Worm (Caenorhabditis elegans) whole organism, young adult: ENCODE data around the gene cyp-25A2.

ENCODE experiments used
- B0261.1 ChIP-seq: sonication (generic microtip); optimal IDR thresholded peaks from 2 replicates; lab custom pipeline; 2016; ENCODE audit warnings: mild to moderate bottlenecking, missing genetic modification characterization, moderate library complexity, missing compliant biosample characterization
- B0336.3 ChIP-seq: fragments of 200-800 bp; sonication (Bioruptor generic); IDR thresholded peaks from 2 replicates; pipeline ENCODE4 v1.3.6; 2022; ENCODE audit warnings: missing genetic modification characterization, missing compliant biosample characterization
- C06A6.2 ChIP-seq: fragments of 200-800 bp; sonication (Bioruptor generic); conservative IDR thresholded peaks from 2 replicates; pipeline ENCODE4 v1.3.6; 2022; ENCODE audit warnings: missing genetic modification characterization, missing compliant biosample characterization
- C17E4.6 ChIP-seq: fragments of 200-800 bp; sonication (Bioruptor generic); IDR thresholded peaks from 2 replicates; pipeline ENCODE4 v1.3.6; 2022; ENCODE audit warnings: missing genetic modification reagents, missing genetic modification characterization, missing compliant biosample characterization
- F33H1.4 ChIP-seq: fragments of 200-800 bp; sonication (Bioruptor generic); IDR thresholded peaks from 2 replicates; pipeline ENCODE4 v1.3.6; 2022; ENCODE audit warnings: missing genetic modification reagents, missing genetic modification characterization, missing compliant biosample characterization
- F37B4.10 ChIP-seq: fragments of 200-800 bp; sonication (Bioruptor generic); IDR thresholded peaks from 2 replicates; pipeline ENCODE4 v1.3.6; 2022; ENCODE audit warnings: missing genetic modification characterization, missing compliant biosample characterization
- F49E8.2 ChIP-seq: sonication (generic microtip); optimal IDR thresholded peaks from 3 replicates; lab custom pipeline; 2017; ENCODE audit warnings: missing genetic modification characterization, mild to moderate bottlenecking, missing compliant biosample characterization, antibody characterized with exemption, moderate library complexity; ENCODE audit not compliant: insufficient read depth
- F57A8.1 ChIP-seq: fragments of 200-800 bp; sonication (Bioruptor generic); optimal IDR thresholded peaks from 2 replicates; lab custom pipeline; 2018; ENCODE audit warnings: mild to moderate bottlenecking, missing genetic modification characterization, moderate library complexity, missing compliant biosample characterization
- F57C9.4 ChIP-seq: sonication (generic microtip); optimal IDR thresholded peaks from 2 replicates; lab custom pipeline; 2017; ENCODE audit warnings: mild to moderate bottlenecking, missing genetic modification characterization, missing compliant biosample characterization
- K11D2.4 ChIP-seq: fragments of 200-800 bp; sonication (Bioruptor generic); IDR thresholded peaks from 2 replicates; pipeline ENCODE4 v1.3.6; 2022; ENCODE audit warnings: missing genetic modification reagents, missing genetic modification characterization, missing compliant biosample characterization
- T07F8.4 ChIP-seq: sonication (generic microtip); optimal IDR thresholded peaks from 2 replicates; lab custom pipeline; 2016; ENCODE audit warnings: mild to moderate bottlenecking, missing genetic modification characterization, moderate library complexity, missing compliant biosample characterization
- Y53G8AR.9 ChIP-seq: fragments of 200-800 bp; sonication (Bioruptor generic); conservative IDR thresholded peaks from 2 replicates; pipeline ENCODE4 v1.3.6; 2022; ENCODE audit warnings: missing genetic modification reagents, missing genetic modification characterization, missing compliant biosample characterization
- atf-7 ChIP-seq: sonication (generic microtip); optimal IDR thresholded peaks from 2 replicates; lab custom pipeline; 2017; ENCODE audit warnings: mild to moderate bottlenecking, missing genetic modification characterization, missing compliant biosample characterization
- athp-1 ChIP-seq: sonication (generic microtip); optimal IDR thresholded peaks from 2 replicates; lab custom pipeline; 2017; ENCODE audit warnings: mild to moderate bottlenecking, missing genetic modification characterization, missing compliant biosample characterization
- ccch-3 ChIP-seq: fragments of 200-800 bp; sonication (Bioruptor generic); optimal IDR thresholded peaks from 2 replicates; lab custom pipeline; 2018; ENCODE audit warnings: mild to moderate bottlenecking, missing genetic modification characterization, missing compliant biosample characterization
- ceh-40 ChIP-seq: fragments of 200-800 bp; sonication (Bioruptor generic); IDR thresholded peaks from 2 replicates; pipeline ENCODE4 v1.3.6; 2022; ENCODE audit warnings: missing genetic modification characterization, missing compliant biosample characterization
- ceh-91 ChIP-seq: fragments of 200-800 bp; sonication (Bioruptor generic); IDR thresholded peaks from 2 replicates; pipeline ENCODE4 v1.3.6; 2022; ENCODE audit warnings: missing genetic modification reagents, missing genetic modification characterization, missing compliant biosample characterization
- chd-7 ChIP-seq: sonication (generic microtip); optimal IDR thresholded peaks from 2 replicates; lab custom pipeline; 2016; ENCODE audit warnings: mild to moderate bottlenecking, missing genetic modification characterization, moderate library complexity, missing compliant biosample characterization
- dpff-1 ChIP-seq: sonication (generic microtip); optimal IDR thresholded peaks from 2 replicates; lab custom pipeline; 2017; ENCODE audit warnings: mild to moderate bottlenecking, missing genetic modification characterization, missing compliant biosample characterization
- efl-1 ChIP-seq: fragments of 150-350 bp; optimal IDR thresholded peaks from 2 replicates; lab custom pipeline; 2014; ENCODE audit warnings: missing biosample characterization, missing genetic modification reagents, missing genetic modification characterization
- egl-44 ChIP-seq: fragments of 200-800 bp; sonication (Bioruptor generic); IDR thresholded peaks from 2 replicates; pipeline ENCODE4 v1.3.6; 2022; ENCODE audit warnings: missing genetic modification reagents, missing genetic modification characterization, missing compliant biosample characterization
- fkh-3 ChIP-seq: sonication (generic microtip); optimal IDR thresholded peaks from 2 replicates; lab custom pipeline; 2016; ENCODE audit warnings: mild to moderate bottlenecking, missing genetic modification characterization, missing compliant biosample characterization
- gei-17 ChIP-seq: fragments of 200-800 bp; sonication (Bioruptor generic); optimal IDR thresholded peaks from 2 replicates; lab custom pipeline; 2018; ENCODE audit warnings: mild to moderate bottlenecking, missing genetic modification characterization, missing compliant biosample characterization
- him-1 ChIP-seq: sonication (generic microtip); optimal IDR thresholded peaks from 2 replicates; lab custom pipeline; 2016; ENCODE audit warnings: missing genotype, missing genetic modification reagents, missing genetic modification characterization, missing compliant biosample characterization
- hmg-1.2 ChIP-seq: fragments of 200-800 bp; sonication (Bioruptor generic); IDR thresholded peaks from 2 replicates; pipeline ENCODE4 v1.3.6; 2022; ENCODE audit warnings: missing genetic modification reagents, missing genetic modification characterization, missing compliant biosample characterization
- hmg-20 ChIP-seq: fragments of 200-800 bp; sonication (Bioruptor generic); IDR thresholded peaks from 2 replicates; pipeline ENCODE4 v1.3.6; 2022; ENCODE audit warnings: missing genetic modification reagents, missing genetic modification characterization, missing compliant biosample characterization
- lag-1 ChIP-seq: fragments of 200-800 bp; sonication (Bioruptor generic); IDR thresholded peaks from 2 replicates; pipeline ENCODE4 v1.3.6; 2022; ENCODE audit warnings: missing genetic modification reagents, missing genetic modification characterization, missing compliant biosample characterization
- madf-8 ChIP-seq: fragments of 200-800 bp; sonication (Bioruptor generic); conservative IDR thresholded peaks from 2 replicates; pipeline ENCODE4 v1.3.6; 2022; ENCODE audit warnings: missing genetic modification reagents, missing genetic modification characterization, missing compliant biosample characterization
- mcd-1 ChIP-seq: fragments of 200-800 bp; sonication (Bioruptor generic); IDR thresholded peaks from 2 replicates; pipeline ENCODE4 v1.3.6; 2022; ENCODE audit warnings: missing genetic modification reagents, missing genetic modification characterization, missing compliant biosample characterization
- mxl-1 ChIP-seq: sonication (generic microtip); optimal IDR thresholded peaks from 2 replicates; lab custom pipeline; 2016; ENCODE audit warnings: missing genetic modification characterization, missing compliant biosample characterization
- nfya-1 ChIP-seq: sonication (generic microtip); optimal IDR thresholded peaks from 2 replicates; lab custom pipeline; 2017; ENCODE audit warnings: antibody characterized with exemption, missing compliant biosample characterization, missing genetic modification characterization, borderline replicate concordance; ENCODE audit not compliant: insufficient read depth
- nfyb-1 ChIP-seq: fragments of 200-800 bp; sonication (Bioruptor generic); IDR thresholded peaks from 2 replicates; pipeline ENCODE4 v1.3.6; 2022; ENCODE audit warnings: missing genetic modification reagents, missing genetic modification characterization, missing compliant biosample characterization
- nhr-179 ChIP-seq: sonication (generic microtip); optimal IDR thresholded peaks from 2 replicates; lab custom pipeline; 2016; ENCODE audit warnings: mild to moderate bottlenecking, missing genetic modification characterization, missing compliant biosample characterization
- nhr-27 ChIP-seq: fragments of 200-800 bp; sonication (Bioruptor generic); optimal IDR thresholded peaks from 2 replicates; lab custom pipeline; 2018; ENCODE audit warnings: mild to moderate bottlenecking, missing genetic modification characterization, moderate library complexity, missing compliant biosample characterization
- pbrm-1 ChIP-seq: fragments of 200-800 bp; sonication (Bioruptor generic); IDR thresholded peaks from 2 replicates; pipeline ENCODE4 v1.3.6; 2022; ENCODE audit warnings: missing genetic modification reagents, missing genetic modification characterization, missing compliant biosample characterization
- pha-4 ChIP-seq: fragments of 150-350 bp; sonication (generic microtip); optimal IDR thresholded peaks from 2 replicates; lab custom pipeline; 2014; ENCODE audit warnings: missing biosample characterization, missing genetic modification reagents, missing genetic modification characterization
- rcor-1 ChIP-seq: fragments of 200-800 bp; sonication (Bioruptor generic); IDR thresholded peaks from 2 replicates; pipeline ENCODE4 v1.3.6; 2022; ENCODE audit warnings: missing genetic modification reagents, missing genetic modification characterization, missing compliant biosample characterization
- rec-8 ChIP-seq, 2 experiments: sonication (generic microtip); optimal IDR thresholded peaks; 2 replicates each; lab custom pipeline; 2016; ENCODE audit warnings: mild to moderate bottlenecking in 2 of 2, missing genetic modification characterization in 2 of 2, missing genetic modification reagents in 2 of 2, missing genotype in 2 of 2, missing biosample characterization in 1 of 2, missing compliant biosample characterization in 1 of 2, moderate library complexity in 1 of 2
- repo-1 ChIP-seq: sonication (generic microtip); optimal IDR thresholded peaks from 2 replicates; lab custom pipeline; 2017; ENCODE audit warnings: mild to moderate bottlenecking, missing genetic modification characterization, missing compliant biosample characterization
- sdz-38 ChIP-seq: sonication (generic microtip); optimal IDR thresholded peaks from 2 replicates; lab custom pipeline; 2016; ENCODE audit warnings: missing genotype, missing genetic modification characterization, missing compliant biosample characterization
- sea-2 ChIP-seq: fragments of 200-800 bp; sonication (Bioruptor generic); IDR thresholded peaks from 2 replicates; pipeline ENCODE4 v1.3.6; 2022; ENCODE audit warnings: missing genetic modification characterization, missing compliant biosample characterization
- snpc-3.4 ChIP-seq: sonication (generic microtip); optimal IDR thresholded peaks from 2 replicates; lab custom pipeline; 2017; ENCODE audit warnings: missing genetic modification characterization, mild to moderate bottlenecking, missing compliant biosample characterization, antibody characterized with exemption, moderate library complexity, missing genotype, missing genetic modification reagents
- sptf-2 ChIP-seq: fragments of 200-800 bp; sonication (Bioruptor generic); optimal IDR thresholded peaks from 2 replicates; lab custom pipeline; 2018; ENCODE audit warnings: mild to moderate bottlenecking, missing genetic modification characterization, missing compliant biosample characterization
- zfh-2 ChIP-seq: fragments of 200-800 bp; sonication (Bioruptor generic); conservative IDR thresholded peaks from 2 replicates; pipeline ENCODE4 v1.3.6; 2022; ENCODE audit warnings: missing genetic modification reagents, missing genetic modification characterization, missing compliant biosample characterization
- zim-3 ChIP-seq: sonication (generic microtip); optimal IDR thresholded peaks from 2 replicates; lab custom pipeline; 2017; ENCODE audit warnings: mild to moderate bottlenecking, missing genetic modification characterization, moderate library complexity, missing compliant biosample characterization
- ztf-22 ChIP-seq: fragments of 200-800 bp; sonication (Bioruptor generic); optimal IDR thresholded peaks from 2 replicates; lab custom pipeline; 2018; ENCODE audit warnings: mild to moderate bottlenecking, missing genetic modification characterization, moderate library complexity, missing compliant biosample characterization
- ztf-25 ChIP-seq: fragments of 200-800 bp; sonication (Bioruptor generic); IDR thresholded peaks from 2 replicates; pipeline ENCODE4 v1.3.6; 2022; ENCODE audit warnings: missing genetic modification reagents, missing genetic modification characterization, missing compliant biosample characterization
- ztf-28 ChIP-seq: fragments of 200-800 bp; sonication (Bioruptor generic); IDR thresholded peaks from 2 replicates; pipeline ENCODE4 v1.3.6; 2022; ENCODE audit warnings: missing genetic modification reagents, missing genetic modification characterization, missing compliant biosample characterization
- ztf-3 ChIP-seq: fragments of 200-800 bp; sonication (Bioruptor generic); optimal IDR thresholded peaks from 2 replicates; lab custom pipeline; 2018; ENCODE audit warnings: mild to moderate bottlenecking, missing genetic modification characterization, missing compliant biosample characterization

cyp-25A2 gene

ce11 chrIII:3801379-3801894 lies 33.6 kb upstream of the cyp-25A2 start (continued):
- TF ChIP-seq rcor-1 (GFP tag; lab: Robert Waterston, UW) = peak; percentile 42
- TF ChIP-seq sea-2 (GFP tag; lab: Robert Waterston, UW) = peak; percentile 44; the same call in 1 of the 2 replicates
- no peak for TF ChIP-seq F33H1.4 (GFP tag; lab: Robert Waterston, UW)
- TF ChIP-seq F57C9.4 = no peak
- no peak for TF ChIP-seq nhr-179
- TF ChIP-seq atf-7 (tag; lab: Kevin White, UChicago) = peak; percentile 84
- TF ChIP-seq rec-8 (tag; optimal IDR thresholded peaks at IDR 0.05; lab: Kevin White, UChicago) = peak in 1 of 2 experiments; percentile 5
- no peak for TF ChIP-seq ceh-40
- TF ChIP-seq hmg-20 (GFP tag; lab: Robert Waterston, UW) = no peak
- no peak for TF ChIP-seq sdz-38
- peak; percentile 86 for TF ChIP-seq C06A6.2
- 0 out of 2 replicates have a peak, but pooled peaks have one; percentile 56 for TF ChIP-seq C17E4.6 (GFP tag; lab: Robert Waterston, UW)
- TF ChIP-seq ccch-3 = no peak
- TF ChIP-seq zfh-2 (GFP tag; lab: Robert Waterston, UW) = peak; percentile 96
- no peak for TF ChIP-seq ztf-28 (GFP tag; lab: Robert Waterston, UW)
- peak; percentile 93 for TF ChIP-seq hmg-1.2
- TF ChIP-seq madf-8 (GFP tag; lab: Robert Waterston, UW) = no peak
- no peak for TF ChIP-seq efl-1 (GFP tag; lab: Kevin White, UChicago)
- peak; percentile 56; the same call in 1 of the 2 replicates for TF ChIP-seq egl-44 (GFP tag; lab: Robert Waterston, UW)
- peak; percentile 54 for TF ChIP-seq ztf-22 (GFP tag; lab: Kevin White, UChicago)
- no peak for TF ChIP-seq B0261.1 (tag; lab: Kevin White, UChicago)
- peak; percentile 90 for TF ChIP-seq chd-7 (tag; lab: Kevin White, UChicago)
- TF ChIP-seq F57A8.1 = no peak
- TF ChIP-seq athp-1 = peak; percentile 82
- no peak for TF ChIP-seq ceh-91
- TF ChIP-seq ztf-3 = peak; percentile 77
- TF ChIP-seq T07F8.4 = peak; percentile 76
- TF ChIP-seq snpc-3.4 (tag; lab: Kevin White, UChicago) = no peak
- TF ChIP-seq mcd-1 = peak; percentile 78
- no peak for TF ChIP-seq F49E8.2 (tag; lab: Kevin White, UChicago)
- TF ChIP-seq repo-1 (tag; lab: Kevin White, UChicago) = peak; percentile 69
- no peak for TF ChIP-seq zim-3 (tag; lab: Kevin White, UChicago)
- no peak for TF ChIP-seq F37B4.10 (GFP tag; lab: Robert Waterston, UW)
- peak; percentile 84 for TF ChIP-seq pbrm-1 (GFP tag; lab: Robert Waterston, UW)
- TF ChIP-seq ztf-25 (GFP tag; lab: Robert Waterston, UW) = no peak
- peak; percentile 82 for TF ChIP-seq pha-4 (tag; lab: Kevin White, UChicago)
- TF ChIP-seq him-1 (tag; lab: Kevin White, UChicago) = no peak
- no peak for TF ChIP-seq lag-1 (GFP tag; lab: Robert Waterston, UW)
- peak; percentile 90 for TF ChIP-seq B0336.3
- TF ChIP-seq nfyb-1 (GFP tag; lab: Robert Waterston, UW) = peak; percentile 92
- no peak for TF ChIP-seq nfya-1 (tag; lab: Kevin White, UChicago)
- no peak for TF ChIP-seq nhr-27 (tag; lab: Kevin White, UChicago)
- TF ChIP-seq K11D2.4 = peak; percentile 89
- no peak for TF ChIP-seq mxl-1
- peak; percentile 72 for TF ChIP-seq gei-17 (GFP tag; lab: Kevin White, UChicago)
- no peak for TF ChIP-seq fkh-3 (tag; lab: Kevin White, UChicago)
- TF ChIP-seq Y53G8AR.9 (GFP tag; lab: Robert Waterston, UW) = peak; percentile 62
- TF ChIP-seq dpff-1 (tag; lab: Kevin White, UChicago) = peak; percentile 53
- no peak for TF ChIP-seq sptf-2
